Comparison of ENCODE assay signal across 1 fruit fly cellular context in the genomic region with DNA sequence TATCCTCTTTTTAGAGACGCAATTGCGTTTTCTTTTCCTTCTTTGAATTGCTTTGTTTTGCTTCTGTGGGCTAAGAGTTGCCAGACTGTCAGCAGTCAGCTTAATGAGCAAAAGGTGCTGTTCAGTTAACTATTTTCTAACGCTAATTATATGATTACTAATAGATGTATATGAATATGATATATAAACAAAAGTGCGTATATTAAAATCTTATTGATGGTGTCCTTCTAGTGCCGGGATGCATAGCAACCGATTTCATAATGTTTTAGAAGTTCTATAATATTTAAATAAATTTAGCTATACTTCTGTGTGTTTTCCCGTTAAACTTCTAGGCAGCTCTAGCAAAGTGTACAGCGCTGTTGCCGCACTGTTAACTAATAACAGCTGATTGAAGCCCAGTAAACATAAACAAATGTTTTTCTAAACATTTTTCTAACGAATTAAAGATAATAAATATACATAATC.
A peak's percentile ranks its signal among the peaks of the same experiment; 100 is the strongest.
TF ChIP-seq lines count a peak whose summit lies in the region.

Gene Kaz (minus strand): TSS at position 73 of the 465 bp plus-strand sequence.
Gene CG43273 (plus strand): TSS at position 415 of the 465 bp plus-strand sequence.

TF ChIP-seq in whole organism, embryonic, 481 proteins besides CTCF, POLR2A, EP300 and RAD21 (continued from another document and continues in another):
- TF ChIP-seq CG18011 (GFP tag; optimal IDR thresholded peaks at IDR 0.05; lab: Kevin White, UChicago): peak; percentile 57
- TF ChIP-seq Mrtf (GFP tag; IDR thresholded peaks at IDR 0.05; lab: Robert Waterston, UW): no peak
- peak; percentile 44 for TF ChIP-seq CG17186 (GFP tag; optimal IDR thresholded peaks at IDR 0.05; lab: Kevin White, UChicago)
- TF ChIP-seq CG42726 (GFP tag; IDR thresholded peaks at IDR 0.05; lab: Robert Waterston, UW; ENCODE audit: partially characterized antibody): no peak
- TF ChIP-seq Dp (GFP tag; optimal IDR thresholded peaks at IDR 0.05; lab: Kevin White, UChicago): peak; percentile 1
- TF ChIP-seq Adf1 (GFP tag; IDR thresholded peaks at IDR 0.05; lab: Robert Waterston, UW): no peak
- no peak for TF ChIP-seq PHDP (tag; optimal IDR thresholded peaks at IDR 0.05; lab: Kevin White, UChicago)
- no peak for TF ChIP-seq pan (optimal IDR thresholded peaks at IDR 0.05; lab: Kevin White, UChicago)
- TF ChIP-seq pan (GFP tag; optimal IDR thresholded peaks at IDR 0.05 in 1 of 2, IDR thresholded peaks at IDR 0.05 in 1 of 2): no peak
- peak; percentile 71 for TF ChIP-seq slbo (GFP tag; IDR thresholded peaks at IDR 0.05; lab: Robert Waterston, UW)
- peak; percentile 74 for TF ChIP-seq HmgZ (tag; optimal IDR thresholded peaks at IDR 0.05; lab: Kevin White, UChicago)
- no peak for TF ChIP-seq Atf6 (GFP tag; IDR thresholded peaks at IDR 0.05; lab: Robert Waterston, UW)
- TF ChIP-seq CG4328 (GFP tag; optimal IDR thresholded peaks at IDR 0.05; lab: Kevin White, UChicago): peak; percentile 23
- TF ChIP-seq CG2116 (GFP tag; optimal IDR thresholded peaks at IDR 0.05; lab: Kevin White, UChicago): peak; percentile 60
- no peak for TF ChIP-seq Poxn (GFP tag; IDR thresholded peaks at IDR 0.05; lab: Robert Waterston, UW)
- TF ChIP-seq HHEX (GFP tag; optimal IDR thresholded peaks at IDR 0.05; lab: Kevin White, UChicago): no peak
- TF ChIP-seq CG1603 (tag; optimal IDR thresholded peaks at IDR 0.05; lab: Kevin White, UChicago): no peak
- TF ChIP-seq Side (GFP tag; optimal IDR thresholded peaks at IDR 0.05; lab: Kevin White, UChicago): no peak
- TF ChIP-seq CG17568 (GFP tag; optimal IDR thresholded peaks at IDR 0.05; lab: Kevin White, UChicago): no peak
- TF ChIP-seq stc (GFP tag; IDR thresholded peaks at IDR 0.05; lab: Robert Waterston, UW): 0 out of 2 replicates have a peak, but pooled peaks have one; percentile 11
- TF ChIP-seq tin (GFP tag; optimal IDR thresholded peaks at IDR 0.05; lab: Kevin White, UChicago): peak; percentile 52
- peak; percentile 25 for TF ChIP-seq CG9437 (GFP tag; optimal IDR thresholded peaks at IDR 0.05; lab: Kevin White, UChicago)
- peak; percentile 38 for TF ChIP-seq CG12299 (tag; optimal IDR thresholded peaks at IDR 0.05; lab: Kevin White, UChicago)
- TF ChIP-seq CG30020 (tag; optimal IDR thresholded peaks at IDR 0.05; lab: Kevin White, UChicago): peak; percentile 68
- peak; percentile 34 for TF ChIP-seq fd96Cb (tag; optimal IDR thresholded peaks at IDR 0.05; lab: Kevin White, UChicago)
- TF ChIP-seq zfh1 (GFP tag; IDR thresholded peaks at IDR 0.05; lab: Robert Waterston, UW): peak; percentile 34; the same call in 1 of the 3 replicates
- TF ChIP-seq CG4617 (GFP tag; optimal IDR thresholded peaks at IDR 0.05; lab: Kevin White, UChicago; ENCODE audit: borderline replicate concordance): peak; percentile 57
- TF ChIP-seq CG9215 (GFP tag; IDR thresholded peaks at IDR 0.05; lab: Robert Waterston, UW): peak; percentile 50
- peak; percentile 76 for TF ChIP-seq phol (tag; optimal IDR thresholded peaks at IDR 0.05; lab: Kevin White, UChicago)
- TF ChIP-seq CG7928 (GFP tag; optimal IDR thresholded peaks at IDR 0.05; lab: Kevin White, UChicago): no peak
- TF ChIP-seq CG33213 (GFP tag; optimal IDR thresholded peaks at IDR 0.05; lab: Kevin White, UChicago): no peak
- TF ChIP-seq yki (optimal IDR thresholded peaks at IDR 0.05; lab: Kevin White, UChicago): no peak
- peak; percentile 42 for TF ChIP-seq Hmr (GFP tag; optimal IDR thresholded peaks at IDR 0.05; lab: Kevin White, UChicago)
- no peak for TF ChIP-seq Dip2 (GFP tag; IDR thresholded peaks at IDR 0.05; lab: Robert Waterston, UW)
- TF ChIP-seq kah (GFP tag; optimal IDR thresholded peaks at IDR 0.05; lab: Kevin White, UChicago): no peak
- peak; percentile 40 for TF ChIP-seq CG12942 (GFP tag; optimal IDR thresholded peaks at IDR 0.05; lab: Kevin White, UChicago)
- TF ChIP-seq Ets65A (GFP tag; lab: Kevin White, UChicago): peak; percentile 87
- no peak for TF ChIP-seq her (GFP tag; optimal IDR thresholded peaks at IDR 0.05; lab: Kevin White, UChicago)
- TF ChIP-seq CG9797 (GFP tag; optimal IDR thresholded peaks at IDR 0.05; lab: Kevin White, UChicago): no peak
- TF ChIP-seq CG18619 (GFP tag; optimal IDR thresholded peaks at IDR 0.05; lab: Kevin White, UChicago): peak; percentile 36
- no peak for TF ChIP-seq CG7839 (tag; optimal IDR thresholded peaks at IDR 0.05; lab: Kevin White, UChicago)
- TF ChIP-seq Doc2 (GFP tag; IDR thresholded peaks at IDR 0.05; lab: Robert Waterston, UW): no peak
- TF ChIP-seq E2f2 (GFP tag; IDR thresholded peaks at IDR 0.05; lab: Robert Waterston, UW): no peak
- TF ChIP-seq amos (GFP tag; IDR thresholded peaks at IDR 0.05; lab: Robert Waterston, UW; ENCODE audit: partially characterized antibody): no peak
- TF ChIP-seq crol (GFP tag; IDR thresholded peaks at IDR 0.05; lab: Robert Waterston, UW): no peak
- no peak for TF ChIP-seq org-1 (GFP tag; optimal IDR thresholded peaks at IDR 0.05; lab: Kevin White, UChicago)
- TF ChIP-seq CG12104 (GFP tag; optimal IDR thresholded peaks at IDR 0.05; lab: Kevin White, UChicago): peak; percentile 0
- TF ChIP-seq Med (GFP tag; lab: Kevin White, UChicago): peak; percentile 81
- no peak for TF ChIP-seq Rx (GFP tag; IDR thresholded peaks at IDR 0.05; lab: Robert Waterston, UW)
- no peak for TF ChIP-seq CG6683 (GFP tag; optimal IDR thresholded peaks at IDR 0.05; lab: Kevin White, UChicago)
- no peak for TF ChIP-seq dati (GFP tag; IDR thresholded peaks at IDR 0.05; lab: Robert Waterston, UW)
- peak; percentile 49; the same call in 1 of the 2 replicates for TF ChIP-seq CG10366 (GFP tag; IDR thresholded peaks at IDR 0.05; lab: Robert Waterston, UW)
- peak; percentile 61 for TF ChIP-seq CG12155 (GFP tag; optimal IDR thresholded peaks at IDR 0.05; lab: Kevin White, UChicago)
- peak; percentile 73 for TF ChIP-seq CG17829 (tag; optimal IDR thresholded peaks at IDR 0.05; lab: Kevin White, UChicago)
- no peak for TF ChIP-seq Sox102F (GFP tag; optimal IDR thresholded peaks at IDR 0.05; lab: Kevin White, UChicago)
- TF ChIP-seq caup (GFP tag; optimal IDR thresholded peaks at IDR 0.05; lab: Kevin White, UChicago; ENCODE audit: severe bottlenecking): no peak
- no peak for TF ChIP-seq hth (optimal IDR thresholded peaks at IDR 0.05; lab: Kevin White, UChicago)
- no peak for TF ChIP-seq fu2 (GFP tag; optimal IDR thresholded peaks at IDR 0.05; lab: Kevin White, UChicago)
- TF ChIP-seq Oli (tag; optimal IDR thresholded peaks at IDR 0.05; lab: Kevin White, UChicago): peak; percentile 44
- peak; percentile 2 for TF ChIP-seq CG7271 (tag; optimal IDR thresholded peaks at IDR 0.05; lab: Kevin White, UChicago)
- TF ChIP-seq CG3847 (GFP tag; IDR thresholded peaks at IDR 0.05; lab: Robert Waterston, UW): peak; percentile 75
- TF ChIP-seq D19A (tag; optimal IDR thresholded peaks at IDR 0.05; lab: Kevin White, UChicago): no peak
- no peak for TF ChIP-seq ttk (GFP tag; IDR thresholded peaks at IDR 0.05; lab: Robert Waterston, UW)
- TF ChIP-seq Nf-YB (GFP tag; optimal IDR thresholded peaks at IDR 0.05; lab: Kevin White, UChicago): no peak
- no peak for TF ChIP-seq cwo (GFP tag; optimal IDR thresholded peaks at IDR 0.05; lab: Kevin White, UChicago)
- no peak for TF ChIP-seq ara (GFP tag; IDR thresholded peaks at IDR 0.05; lab: Robert Waterston, UW)
- no peak for TF ChIP-seq ranshi (GFP tag; IDR thresholded peaks at IDR 0.05; lab: Robert Waterston, UW)
- no peak for TF ChIP-seq Bteb2 (GFP tag; optimal IDR thresholded peaks at IDR 0.05; lab: Kevin White, UChicago)
- peak; percentile 54 for TF ChIP-seq ewg (GFP tag; optimal IDR thresholded peaks at IDR 0.05; lab: Kevin White, UChicago)
- TF ChIP-seq CG13894 (tag; optimal IDR thresholded peaks at IDR 0.05; lab: Kevin White, UChicago): no peak
- TF ChIP-seq Chrac-16 (GFP tag; optimal IDR thresholded peaks at IDR 0.05; lab: Kevin White, UChicago): peak; percentile 59
- peak in 1 of 2 experiments; percentile 14 for TF ChIP-seq insv (GFP tag; optimal IDR thresholded peaks at IDR 0.05; lab: Kevin White, UChicago)
- no peak for TF ChIP-seq CG3726 (GFP tag; IDR thresholded peaks at IDR 0.05; lab: Robert Waterston, UW)
- TF ChIP-seq CG10543 (GFP tag; optimal IDR thresholded peaks at IDR 0.05; lab: Kevin White, UChicago): no peak
- TF ChIP-seq CG8944 (GFP tag; optimal IDR thresholded peaks at IDR 0.05; lab: Kevin White, UChicago): no peak
- no peak for TF ChIP-seq dmrt99B (tag; optimal IDR thresholded peaks at IDR 0.05; lab: Kevin White, UChicago)
- no peak for TF ChIP-seq sug (tag; optimal IDR thresholded peaks at IDR 0.05; lab: Kevin White, UChicago)
- no peak for TF ChIP-seq CG6765 (GFP tag; optimal IDR thresholded peaks at IDR 0.05; lab: Kevin White, UChicago)
- TF ChIP-seq CG10431 (GFP tag; optimal IDR thresholded peaks at IDR 0.05; lab: Kevin White, UChicago): no peak
- peak; percentile 11 for TF ChIP-seq CG6854 (GFP tag; optimal IDR thresholded peaks at IDR 0.05; lab: Kevin White, UChicago)
- TF ChIP-seq emc (GFP tag; optimal IDR thresholded peaks at IDR 0.05; lab: Kevin White, UChicago): no peak
- no peak for TF ChIP-seq vfl (GFP tag; optimal IDR thresholded peaks at IDR 0.05; lab: Kevin White, UChicago)
- no peak for TF ChIP-seq CG18764 (GFP tag; optimal IDR thresholded peaks at IDR 0.05; lab: Kevin White, UChicago)
- TF ChIP-seq CG7745 (tag; optimal IDR thresholded peaks at IDR 0.05; lab: Kevin White, UChicago): no peak
- no peak for TF ChIP-seq Opbp (GFP tag; IDR thresholded peaks at IDR 0.05; lab: Robert Waterston, UW; ENCODE audit: partially characterized antibody)
- peak; percentile 33; the same call in 1 of the 2 replicates for TF ChIP-seq CG17328 (GFP tag; IDR thresholded peaks at IDR 0.05; lab: Robert Waterston, UW)
- peak; percentile 57; the same call in 2 of the 3 replicates for TF ChIP-seq ken (GFP tag; IDR thresholded peaks at IDR 0.05; lab: Robert Waterston, UW)
- no peak for TF ChIP-seq grn (GFP tag; optimal IDR thresholded peaks at IDR 0.05; lab: Kevin White, UChicago)
- no peak for TF ChIP-seq Awh (GFP tag; IDR thresholded peaks at IDR 0.05; lab: Robert Waterston, UW)
- peak; percentile 42 for TF ChIP-seq Hsf (GFP tag; optimal IDR thresholded peaks at IDR 0.05; lab: Kevin White, UChicago)
- peak; percentile 32 for TF ChIP-seq CG9727 (GFP tag; optimal IDR thresholded peaks at IDR 0.05; lab: Kevin White, UChicago)
- no peak for TF ChIP-seq wek (GFP tag; optimal IDR thresholded peaks at IDR 0.05; lab: Kevin White, UChicago)
- peak; percentile 70 for TF ChIP-seq CG2712 (tag; optimal IDR thresholded peaks at IDR 0.05; lab: Kevin White, UChicago)
- no peak for TF ChIP-seq Ada2b (GFP tag; IDR thresholded peaks at IDR 0.05; lab: Robert Waterston, UW)
- TF ChIP-seq Vsx1 (GFP tag; optimal IDR thresholded peaks at IDR 0.05; lab: Kevin White, UChicago): no peak
- no peak for TF ChIP-seq CG43689 (GFP tag; IDR thresholded peaks at IDR 0.05; lab: Robert Waterston, UW)
- no peak for TF ChIP-seq sc (optimal IDR thresholded peaks at IDR 0.05; lab: Kevin White, UChicago)
- TF ChIP-seq sc (GFP tag; optimal IDR thresholded peaks at IDR 0.05; lab: Kevin White, UChicago): no peak
- TF ChIP-seq CG11695 (GFP tag; IDR thresholded peaks at IDR 0.05; lab: Robert Waterston, UW): no peak
- no peak for TF ChIP-seq hkb (optimal IDR thresholded peaks at IDR 0.05; lab: Kevin White, UChicago)
- no peak for TF ChIP-seq hkb (GFP tag; IDR thresholded peaks at IDR 0.05; lab: Robert Waterston, UW)
- TF ChIP-seq CG4854 (GFP tag; optimal IDR thresholded peaks at IDR 0.05; lab: Kevin White, UChicago): no peak
- TF ChIP-seq rib (GFP tag; IDR thresholded peaks at IDR 0.05; lab: Robert Waterston, UW): no peak
- no peak for TF ChIP-seq sd (tag; optimal IDR thresholded peaks at IDR 0.05; lab: Kevin White, UChicago)
- peak; percentile 56 for TF ChIP-seq ind (GFP tag; optimal IDR thresholded peaks at IDR 0.05; lab: Kevin White, UChicago)
- no peak for TF ChIP-seq Atf3 (GFP tag; optimal IDR thresholded peaks at IDR 0.05; lab: Kevin White, UChicago)
- no peak; the same call in 3 of the 4 replicates for TF ChIP-seq Gug (GFP tag; IDR thresholded peaks at IDR 0.05; lab: Robert Waterston, UW)
- no peak for TF ChIP-seq en (GFP tag; optimal IDR thresholded peaks at IDR 0.05; lab: Kevin White, UChicago)
- TF ChIP-seq prd (optimal IDR thresholded peaks at IDR 0.05; lab: Kevin White, UChicago): no peak
- TF ChIP-seq prd (GFP tag; IDR thresholded peaks at IDR 0.05; lab: Robert Waterston, UW): peak; percentile 64; the same call in 2 of the 3 replicates
- peak; percentile 43 for TF ChIP-seq CG15601 (tag; optimal IDR thresholded peaks at IDR 0.05; lab: Kevin White, UChicago)
- 0 out of 3 replicates have a peak, but pooled peaks have one; percentile 52 for TF ChIP-seq CG34422 (GFP tag; IDR thresholded peaks at IDR 0.05; lab: Robert Waterston, UW)
- peak; percentile 86 for TF ChIP-seq trem (tag; optimal IDR thresholded peaks at IDR 0.05; lab: Kevin White, UChicago)
- TF ChIP-seq nerfin-2 (GFP tag; IDR thresholded peaks at IDR 0.05; lab: Robert Waterston, UW; ENCODE audit: partially characterized antibody): no peak
- TF ChIP-seq oc (tag; optimal IDR thresholded peaks at IDR 0.05; lab: Kevin White, UChicago): peak; percentile 76
- no peak for TF ChIP-seq ro (GFP tag; IDR thresholded peaks at IDR 0.05; lab: Robert Waterston, UW)
- TF ChIP-seq br (optimal IDR thresholded peaks at IDR 0.05; lab: Kevin White, UChicago): no peak
- peak; percentile 78 for TF ChIP-seq CG9932 (GFP tag; IDR thresholded peaks at IDR 0.05; lab: Robert Waterston, UW)
- TF ChIP-seq az2 (GFP tag; optimal IDR thresholded peaks at IDR 0.05; lab: Kevin White, UChicago): peak; percentile 55
- no peak for TF ChIP-seq CG10147 (GFP tag; optimal IDR thresholded peaks at IDR 0.05; lab: Kevin White, UChicago)
- TF ChIP-seq CG10209 (GFP tag; optimal IDR thresholded peaks at IDR 0.05; lab: Kevin White, UChicago): peak; percentile 37
- no peak for TF ChIP-seq CrebB (tag; optimal IDR thresholded peaks at IDR 0.05; lab: Kevin White, UChicago)
- TF ChIP-seq row (GFP tag; IDR thresholded peaks at IDR 0.05; lab: Robert Waterston, UW): peak; percentile 94
- TF ChIP-seq CG13424 (tag; optimal IDR thresholded peaks at IDR 0.05; lab: Kevin White, UChicago): peak; percentile 77
- TF ChIP-seq CG2875 (GFP tag; optimal IDR thresholded peaks at IDR 0.05; lab: Kevin White, UChicago): no peak
- TF ChIP-seq BtbVII (GFP tag; optimal IDR thresholded peaks at IDR 0.05; lab: Kevin White, UChicago): no peak
- no peak for TF ChIP-seq Eip74EF (GFP tag; optimal IDR thresholded peaks at IDR 0.05; lab: Kevin White, UChicago)
- TF ChIP-seq slou (GFP tag; optimal IDR thresholded peaks at IDR 0.05; lab: Kevin White, UChicago): peak; percentile 35
- no peak for TF ChIP-seq Hmx (GFP tag; optimal IDR thresholded peaks at IDR 0.05; lab: Kevin White, UChicago)
- peak; percentile 25; the same call in 1 of the 2 replicates for TF ChIP-seq esg (GFP tag; conservative IDR thresholded peaks at IDR 0.05; lab: Robert Waterston, UW)
